Fruit fly (Drosophila melanogaster): ENCODE measurements around the gene beta-Spec.

The beta-Spec gene

DNA sequence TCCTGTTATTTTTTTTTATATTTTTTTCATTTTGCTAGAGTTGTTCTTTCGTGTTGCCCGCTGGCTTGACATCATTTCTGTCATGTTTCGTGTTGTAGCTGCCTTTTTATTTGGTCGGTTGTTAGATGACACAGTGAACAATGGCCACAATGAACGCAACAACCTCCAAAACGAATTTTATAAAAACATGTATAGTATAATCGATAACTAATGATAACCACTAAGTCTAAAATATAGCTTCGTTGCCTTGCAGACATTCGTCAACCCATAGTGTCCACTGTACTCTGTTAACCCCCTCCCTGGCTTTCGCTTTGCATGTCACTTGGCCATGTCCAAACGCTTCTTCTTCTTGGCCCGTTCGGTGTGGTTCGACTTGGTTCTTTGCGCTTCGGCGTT is 56.6 kb downstream of the beta-Spec start (continued):
- no peak for TF ChIP-seq CG10147 (GFP tag; optimal IDR thresholded peaks at IDR 0.05)
- peak; percentile 48 for TF ChIP-seq CG11723 (GFP tag; optimal IDR thresholded peaks at IDR 0.05)
- TF ChIP-seq NC2α (GFP tag; optimal IDR thresholded peaks at IDR 0.05), result peak; percentile 39
- no peak for TF ChIP-seq CG6854 (GFP tag; optimal IDR thresholded peaks at IDR 0.05)
- no peak for TF ChIP-seq stwl (tag; optimal IDR thresholded peaks at IDR 0.05)
- peak; percentile 48; the same call in 2 of the 3 replicates for TF ChIP-seq CG11560 (tag; IDR thresholded peaks at IDR 0.05)
- TF ChIP-seq Sox102F (GFP tag; optimal IDR thresholded peaks at IDR 0.05), result peak; percentile 72
- TF ChIP-seq CG9727 (GFP tag; optimal IDR thresholded peaks at IDR 0.05), result peak; percentile 18
- peak; percentile 29 for TF ChIP-seq Jarid2 (GFP tag; optimal IDR thresholded peaks at IDR 0.05)
- peak; percentile 72 for TF ChIP-seq lilli (GFP tag; optimal IDR thresholded peaks at IDR 0.05)
- peak; percentile 17 for TF ChIP-seq HmgD (GFP tag; optimal IDR thresholded peaks at IDR 0.05)
- peak; percentile 42 for TF ChIP-seq pb (GFP tag; optimal IDR thresholded peaks at IDR 0.05)
- TF ChIP-seq CG34376 (GFP tag; optimal IDR thresholded peaks at IDR 0.05), result no peak
- peak; percentile 24 for TF ChIP-seq CG17802 (tag; optimal IDR thresholded peaks at IDR 0.05)
- no peak for TF ChIP-seq CG17912 (GFP tag; optimal IDR thresholded peaks at IDR 0.05)
- TF ChIP-seq CG10431 (GFP tag; optimal IDR thresholded peaks at IDR 0.05), result no peak
- TF ChIP-seq eyg (GFP tag; optimal IDR thresholded peaks at IDR 0.05), result no peak
- TF ChIP-seq Blimp-1 (GFP tag; optimal IDR thresholded peaks at IDR 0.05), result peak; percentile 75
- peak; percentile 49 for TF ChIP-seq ab (GFP tag; optimal IDR thresholded peaks at IDR 0.05)
- no peak for TF ChIP-seq bigmax (GFP tag; optimal IDR thresholded peaks at IDR 0.05)
- TF ChIP-seq CG10979 (tag; optimal IDR thresholded peaks at IDR 0.05), result peak; percentile 58
- peak; percentile 70 for TF ChIP-seq CG2889 (GFP tag; IDR thresholded peaks at IDR 0.05)
- TF ChIP-seq gro (GFP tag; optimal IDR thresholded peaks at IDR 0.05), result peak; percentile 71
- TF ChIP-seq CG4424 (GFP tag; optimal IDR thresholded peaks at IDR 0.05), result peak; percentile 69
- TF ChIP-seq ssp (GFP tag; IDR thresholded peaks at IDR 0.05), result peak; percentile 73
- TF ChIP-seq yki (optimal IDR thresholded peaks at IDR 0.05), result no peak
- peak; percentile 47 for TF ChIP-seq wek (GFP tag; optimal IDR thresholded peaks at IDR 0.05)
- peak; percentile 39; the same call in 2 of the 3 replicates for TF ChIP-seq CG11695 (GFP tag; IDR thresholded peaks at IDR 0.05)
- TF ChIP-seq CG18619 (GFP tag; optimal IDR thresholded peaks at IDR 0.05), result peak; percentile 29
- TF ChIP-seq Dad (GFP tag; optimal IDR thresholded peaks at IDR 0.05), result peak; percentile 53
- TF ChIP-seq CG4404 (GFP tag; IDR thresholded peaks at IDR 0.05), result peak; percentile 31; the same call in 1 of the 2 replicates
- peak; percentile 87 for TF ChIP-seq lmd (GFP tag; IDR thresholded peaks at IDR 0.05)
- TF ChIP-seq dmrt11E (tag; optimal IDR thresholded peaks at IDR 0.05), result peak; percentile 45
- peak; percentile 80 for TF ChIP-seq pnt (GFP tag; optimal IDR thresholded peaks at IDR 0.05)
- TF ChIP-seq CG15514 (GFP tag; optimal IDR thresholded peaks at IDR 0.05), result peak; percentile 38
- TF ChIP-seq Gsc (GFP tag; IDR thresholded peaks at IDR 0.05), result no peak
- peak; percentile 86 for TF ChIP-seq otp (GFP tag; IDR thresholded peaks at IDR 0.05)
- TF ChIP-seq HLHmδ (GFP tag; optimal IDR thresholded peaks at IDR 0.05), result no peak
- TF ChIP-seq Bgb (GFP tag; IDR thresholded peaks at IDR 0.05; ENCODE audit: partially characterized antibody), result no peak
- no peak for TF ChIP-seq slou (GFP tag; optimal IDR thresholded peaks at IDR 0.05)
- TF ChIP-seq zfh1 (GFP tag; IDR thresholded peaks at IDR 0.05), result peak; percentile 88
- no peak for TF ChIP-seq crp (GFP tag; optimal IDR thresholded peaks at IDR 0.05)
- TF ChIP-seq sisA (GFP tag; IDR thresholded peaks at IDR 0.05), result peak; percentile 89
- no peak for TF ChIP-seq CG14860 (GFP tag; IDR thresholded peaks at IDR 0.05; ENCODE audit: partially characterized antibody)
- no peak for TF ChIP-seq usp (GFP tag; optimal IDR thresholded peaks at IDR 0.05)
- peak; percentile 76 for TF ChIP-seq tin (GFP tag; optimal IDR thresholded peaks at IDR 0.05)
- TF ChIP-seq Ssrp (tag; optimal IDR thresholded peaks at IDR 0.05), result peak; percentile 41
- peak; percentile 19 for TF ChIP-seq Deaf1 (tag; optimal IDR thresholded peaks at IDR 0.05)
- TF ChIP-seq ash1 (GFP tag; optimal IDR thresholded peaks at IDR 0.05), result no peak
- peak; percentile 65 for TF ChIP-seq ERR (GFP tag; optimal IDR thresholded peaks at IDR 0.05)
- peak; percentile 72; the same call in 2 of the 3 replicates for TF ChIP-seq CG11093 (GFP tag; IDR thresholded peaks at IDR 0.05)
